Fruit fly (Drosophila melanogaster): ENCODE data around the gene Mur11Da.

The Mur11Da gene

DNA sequence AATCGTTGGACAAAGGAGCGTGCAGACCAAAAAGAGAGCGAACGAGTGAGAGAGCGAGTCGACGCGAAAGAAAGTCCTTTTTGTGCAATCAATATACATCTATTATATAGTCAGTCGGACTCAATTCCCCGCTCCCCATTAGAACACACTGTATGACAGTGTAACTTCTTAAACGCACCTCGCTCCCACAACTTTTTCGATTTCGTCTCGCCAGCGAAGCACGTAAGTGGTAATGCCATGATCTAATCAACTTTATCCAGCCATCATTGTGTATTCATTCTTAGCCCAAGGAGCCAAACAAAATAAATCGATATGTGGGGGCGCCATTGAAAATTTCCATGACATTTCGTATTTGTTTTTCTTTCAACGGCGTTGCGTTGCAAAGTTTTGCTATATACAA is 28.7 kb upstream of the Mur11Da start:
- TF ChIP-seq CG18476 (GFP tag; optimal IDR thresholded peaks at IDR 0.05): peak; percentile 66
- peak; percentile 49; the same call in 1 of the 2 replicates for TF ChIP-seq onecut (GFP tag; IDR thresholded peaks at IDR 0.05)
- no peak for TF ChIP-seq CG4820 (GFP tag; optimal IDR thresholded peaks at IDR 0.05)
- no peak for TF ChIP-seq Rx (GFP tag; IDR thresholded peaks at IDR 0.05)
- TF ChIP-seq CG7271 (tag; optimal IDR thresholded peaks at IDR 0.05): no peak
- no peak for TF ChIP-seq knrl (GFP tag; IDR thresholded peaks at IDR 0.05; ENCODE audit: partially characterized antibody)
- no peak for TF ChIP-seq trem (tag; optimal IDR thresholded peaks at IDR 0.05)
- TF ChIP-seq CG11695 (GFP tag; IDR thresholded peaks at IDR 0.05): no peak
- TF ChIP-seq tio (GFP tag; optimal IDR thresholded peaks at IDR 0.05): no peak
- TF ChIP-seq kay (GFP tag; optimal IDR thresholded peaks at IDR 0.05): no peak
- no peak for TF ChIP-seq Fer2 (tag; optimal IDR thresholded peaks at IDR 0.05)
- TF ChIP-seq CG1647 (GFP tag; optimal IDR thresholded peaks at IDR 0.05): no peak
- TF ChIP-seq CG11085 (GFP tag; IDR thresholded peaks at IDR 0.05): no peak
- TF ChIP-seq Ets65A (GFP tag): peak; percentile 58
- TF ChIP-seq dan (GFP tag; IDR thresholded peaks at IDR 0.05): no peak
- TF ChIP-seq Spps (tag; optimal IDR thresholded peaks at IDR 0.05): no peak
- no peak for TF ChIP-seq Atf3 (GFP tag; optimal IDR thresholded peaks at IDR 0.05)
- no peak for TF ChIP-seq MESR4 (GFP tag; optimal IDR thresholded peaks at IDR 0.05)

DNA sequence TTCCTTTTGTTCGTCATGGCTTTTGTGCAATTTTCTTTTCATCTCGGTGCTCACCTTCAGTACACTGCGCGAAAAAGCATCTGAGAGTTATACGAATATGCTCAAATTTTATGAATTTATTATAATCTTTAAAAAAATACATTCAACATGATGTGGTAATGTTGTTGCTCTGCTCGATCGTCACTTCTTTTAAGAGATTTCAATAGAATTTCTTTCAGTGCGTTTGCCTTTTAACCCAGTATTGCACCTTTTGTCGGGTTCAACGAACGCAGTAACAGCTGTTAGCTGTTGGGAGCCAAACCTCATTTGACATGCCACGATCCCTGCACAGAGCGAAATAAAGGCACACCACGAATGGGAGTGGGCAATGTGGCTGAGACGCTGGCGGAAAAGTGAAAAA is 27.7 kb upstream of the Mur11Da start:
- peak; percentile 44 for TF ChIP-seq CG15696 (tag; optimal IDR thresholded peaks at IDR 0.05)
- TF ChIP-seq bsh (GFP tag; optimal IDR thresholded peaks at IDR 0.05): peak in 1 of 2 experiments; percentile 19
- peak; percentile 57 for TF ChIP-seq CG17328 (GFP tag; IDR thresholded peaks at IDR 0.05)
- TF ChIP-seq disco-r (GFP tag; optimal IDR thresholded peaks at IDR 0.05): no peak
- TF ChIP-seq dmrt11E (tag; optimal IDR thresholded peaks at IDR 0.05): peak; percentile 62
- TF ChIP-seq Fer3 (tag; optimal IDR thresholded peaks at IDR 0.05): no peak
- TF ChIP-seq Atf6 (GFP tag; IDR thresholded peaks at IDR 0.05): no peak
- peak; percentile 55 for TF ChIP-seq Xrp1 (GFP tag; IDR thresholded peaks at IDR 0.05)
- no peak for TF ChIP-seq CG17802 (tag; optimal IDR thresholded peaks at IDR 0.05)
- no peak for TF ChIP-seq Ets65A (GFP tag)
- TF ChIP-seq CG10959 (GFP tag; IDR thresholded peaks at IDR 0.05): 0 out of 2 replicates have a peak, but pooled peaks have one; percentile 39
- TF ChIP-seq MESR4 (GFP tag; optimal IDR thresholded peaks at IDR 0.05): no peak
- TF ChIP-seq sens (GFP tag): peak; percentile 86
- no peak for TF ChIP-seq CG7357 (GFP tag; IDR thresholded peaks at IDR 0.05)
- TF ChIP-seq mirr (GFP tag; optimal IDR thresholded peaks at IDR 0.05): no peak
- no peak for TF ChIP-seq Dll (GFP tag; IDR thresholded peaks at IDR 0.05; ENCODE audit: partially characterized antibody)
- peak; percentile 39 for TF ChIP-seq CG18262 (tag; optimal IDR thresholded peaks at IDR 0.05)
- TF ChIP-seq row (GFP tag; IDR thresholded peaks at IDR 0.05): no peak
- peak; percentile 13 for TF ChIP-seq CG11504 (tag; optimal IDR thresholded peaks at IDR 0.05)
- TF ChIP-seq Asciz (GFP tag; optimal IDR thresholded peaks at IDR 0.05): no peak
- no peak for TF ChIP-seq CG30020 (tag; optimal IDR thresholded peaks at IDR 0.05)
- peak; percentile 52 for TF ChIP-seq CG9727 (GFP tag; optimal IDR thresholded peaks at IDR 0.05)
- peak; percentile 11 for TF ChIP-seq phol (tag; optimal IDR thresholded peaks at IDR 0.05)
- TF ChIP-seq CG4707 (GFP tag; optimal IDR thresholded peaks at IDR 0.05): no peak
- TF ChIP-seq D (optimal IDR thresholded peaks at IDR 0.05): no peak
- peak; percentile 22 for TF ChIP-seq D (GFP tag; optimal IDR thresholded peaks at IDR 0.05)
- peak in 1 of 2 experiments; percentile 66 for TF ChIP-seq tll (GFP tag; optimal IDR thresholded peaks at IDR 0.05)
- peak; percentile 31 for TF ChIP-seq gem (tag; optimal IDR thresholded peaks at IDR 0.05)
- no peak for TF ChIP-seq CG15514 (GFP tag; optimal IDR thresholded peaks at IDR 0.05)
- peak; percentile 25 for TF ChIP-seq CG1603 (tag; optimal IDR thresholded peaks at IDR 0.05)
- TF ChIP-seq CG17361 (GFP tag; IDR thresholded peaks at IDR 0.05): 0 out of 3 replicates have a peak, but pooled peaks have one; percentile 20
- no peak for TF ChIP-seq gcm2 (GFP tag; optimal IDR thresholded peaks at IDR 0.05)
- no peak for TF ChIP-seq CG15269 (tag; optimal IDR thresholded peaks at IDR 0.05)
- peak; percentile 8 for TF ChIP-seq lilli (GFP tag; optimal IDR thresholded peaks at IDR 0.05)
- TF ChIP-seq ap (GFP tag; IDR thresholded peaks at IDR 0.05): no peak
